Worm (Caenorhabditis elegans) whole organism, L4 larva: ENCODE data around the gene F09F7.6.

Experiments
- D1046.2 ChIP-seq: fragments of 200-800 bp; sonication (Bioruptor generic); IDR thresholded peaks from 2 replicates; pipeline ENCODE4 v1.3.6; 2022; ENCODE audit warnings: missing genetic modification characterization, missing compliant biosample characterization
- F26F4.8 ChIP-seq: fragments of 200-800 bp; sonication (Bioruptor generic); conservative IDR thresholded peaks from 2 replicates; pipeline ENCODE4 v1.3.6; 2022; ENCODE audit warnings: missing genetic modification characterization, missing compliant biosample characterization
- Y105C5A.15 ChIP-seq: fragments of 200-800 bp; sonication (Bioruptor generic); IDR thresholded peaks from 2 replicates; pipeline ENCODE4 v1.3.6; 2022; ENCODE audit warnings: missing genetic modification characterization, missing compliant biosample characterization
- arid-1 ChIP-seq: fragments of 200-800 bp; sonication (Bioruptor generic); conservative IDR thresholded peaks from 2 replicates; pipeline ENCODE4 v1.3.6; 2022; ENCODE audit warnings: missing genetic modification reagents, missing genetic modification characterization, missing compliant biosample characterization
- attf-4 ChIP-seq: sonication (generic microtip); optimal IDR thresholded peaks from 3 replicates; lab custom pipeline; 2017; ENCODE audit warnings: missing biosample characterization, missing genetic modification characterization
- ceh-20 ChIP-seq: fragments of 200-800 bp; sonication (Bioruptor generic); IDR thresholded peaks from 2 replicates; pipeline ENCODE4 v1.3.6; 2022; ENCODE audit warnings: missing genetic modification reagents, missing genetic modification characterization, missing compliant biosample characterization
- ceh-44 ChIP-seq: fragments of 200-800 bp; sonication (Bioruptor generic); IDR thresholded peaks from 2 replicates; pipeline ENCODE4 v1.3.6; 2022; ENCODE audit warnings: missing genetic modification reagents, missing genetic modification characterization, missing compliant biosample characterization
- ceh-62 ChIP-seq: sonication (generic microtip); optimal IDR thresholded peaks from 2 replicates; lab custom pipeline; 2017; ENCODE audit warnings: missing biosample characterization, missing genetic modification characterization
- ceh-82 ChIP-seq: sonication (generic microtip); optimal IDR thresholded peaks from 2 replicates; lab custom pipeline; 2017; ENCODE audit warnings: missing biosample characterization, missing genetic modification characterization
- ces-1 ChIP-seq: fragments of 150-350 bp; sonication (generic microtip); optimal IDR thresholded peaks from 4 replicates; lab custom pipeline; 2014; ENCODE audit warnings: missing biosample characterization, missing genetic modification reagents, missing genetic modification characterization
- daf-12 ChIP-seq: fragments of 150-350 bp; optimal IDR thresholded peaks from 2 replicates; lab custom pipeline; 2014; ENCODE audit warnings: missing biosample characterization, missing genetic modification reagents, missing genetic modification characterization
- daf-16 ChIP-seq, 3 experiments: sonication (generic microtip); optimal IDR thresholded peaks; 2 replicates each; lab custom pipeline; 2016 to 2017; ENCODE audit warnings: missing genetic modification characterization in 3 of 3, missing genetic modification reagents in 3 of 3, mild to moderate bottlenecking in 2 of 3, missing compliant biosample characterization in 2 of 3, missing biosample characterization in 1 of 3, moderate library complexity in 1 of 3
- daf-19 ChIP-seq: fragments of 200-800 bp; sonication (Bioruptor generic); conservative IDR thresholded peaks from 2 replicates; pipeline ENCODE4 v1.3.6; 2022; ENCODE audit warnings: missing genetic modification characterization, missing compliant biosample characterization
- daf-8 ChIP-seq: fragments of 200-800 bp; sonication (Bioruptor generic); IDR thresholded peaks from 2 replicates; pipeline ENCODE4 v1.3.6; 2022; ENCODE audit warnings: missing genetic modification characterization, missing compliant biosample characterization
- dmd-9 ChIP-seq: fragments of 200-800 bp; sonication (Bioruptor generic); IDR thresholded peaks from 2 replicates; pipeline ENCODE4 v1.3.6; 2022; ENCODE audit warnings: missing genetic modification reagents, missing genetic modification characterization, missing compliant biosample characterization
- duxl-1 ChIP-seq: sonication (generic microtip); optimal IDR thresholded peaks from 2 replicates; lab custom pipeline; 2016; ENCODE audit warnings: mild to moderate bottlenecking, missing genetic modification characterization, moderate library complexity, missing compliant biosample characterization; ENCODE audit not compliant: poor library complexity
- dve-1 ChIP-seq: sonication (generic microtip); optimal IDR thresholded peaks from 2 replicates; lab custom pipeline; 2017; ENCODE audit warnings: antibody characterized with exemption, mild to moderate bottlenecking, missing genetic modification characterization, missing compliant biosample characterization; ENCODE audit not compliant: insufficient read depth
- egl-43 ChIP-seq: fragments of 200-800 bp; sonication (Bioruptor generic); IDR thresholded peaks from 2 replicates; pipeline ENCODE4 v1.3.6; 2022; ENCODE audit warnings: missing genetic modification reagents, missing genetic modification characterization, missing compliant biosample characterization
- fkh-10 ChIP-seq: fragments of 150-350 bp; optimal IDR thresholded peaks from 2 replicates; lab custom pipeline; 2014; ENCODE audit warnings: missing biosample characterization, missing genetic modification reagents, missing genetic modification characterization
- gei-8 ChIP-seq: fragments of 200-800 bp; sonication (Bioruptor generic); optimal IDR thresholded peaks from 2 replicates; lab custom pipeline; 2018; ENCODE audit warnings: mild to moderate bottlenecking, missing genetic modification characterization, missing compliant biosample characterization
- jun-1 ChIP-seq: fragments of 150-350 bp; optimal IDR thresholded peaks from 2 replicates; lab custom pipeline; 2014; ENCODE audit warnings: missing biosample characterization, missing genetic modification reagents, missing genetic modification characterization
- lim-7 ChIP-seq: fragments of 200-800 bp; sonication (Bioruptor generic); IDR thresholded peaks from 2 replicates; pipeline ENCODE4 v1.3.6; 2022; ENCODE audit warnings: missing genetic modification characterization, missing compliant biosample characterization
- lin-1 ChIP-seq: fragments of 200-800 bp; sonication (Bioruptor generic); IDR thresholded peaks from 2 replicates; pipeline ENCODE4 v1.3.6; 2022; ENCODE audit warnings: missing genetic modification reagents, missing genetic modification characterization, missing compliant biosample characterization
- lin-13 ChIP-seq: fragments of 150-350 bp; optimal IDR thresholded peaks from 2 replicates; lab custom pipeline; 2014; ENCODE audit warnings: missing biosample characterization, missing genetic modification reagents, missing genetic modification characterization
- lin-29 ChIP-seq: fragments of 200-800 bp; sonication (Bioruptor generic); IDR thresholded peaks from 2 replicates; pipeline ENCODE4 v1.3.6; 2022; ENCODE audit warnings: missing genetic modification reagents, missing genetic modification characterization, missing compliant biosample characterization
- lin-38 ChIP-seq: fragments of 200-800 bp; sonication (Bioruptor generic); IDR thresholded peaks from 2 replicates; pipeline ENCODE4 v1.3.6; 2022; ENCODE audit warnings: missing genetic modification reagents, missing genetic modification characterization, missing compliant biosample characterization
- lin-39 ChIP-seq: fragments of 150-350 bp; optimal IDR thresholded peaks from 2 replicates; lab custom pipeline; 2014; ENCODE audit warnings: missing biosample characterization, missing genetic modification reagents, missing genetic modification characterization
- lir-3 ChIP-seq: sonication (generic microtip); optimal IDR thresholded peaks from 2 replicates; lab custom pipeline; 2016; ENCODE audit warnings: mild to moderate bottlenecking, missing genetic modification characterization, missing compliant biosample characterization
- lsy-2 ChIP-seq, 2 experiments: fragments of 150-350 bp in 1 of 2; sonication (generic microtip) in 1 of 2; optimal IDR thresholded peaks; 2 replicates each; lab custom pipeline; 2014 to 2017; ENCODE audit warnings: missing biosample characterization in 2 of 2, missing genetic modification characterization in 2 of 2
- mdl-1 ChIP-seq, 2 experiments: fragments of 150-350 bp in 1 of 2; sonication (generic microtip) in 1 of 2; optimal IDR thresholded peaks; 2 replicates each; lab custom pipeline; 2014 to 2017; ENCODE audit warnings: missing biosample characterization in 2 of 2, missing genetic modification characterization in 2 of 2
- mxl-2 ChIP-seq: fragments of 200-800 bp; sonication (Bioruptor generic); conservative IDR thresholded peaks from 2 replicates; pipeline ENCODE4 v1.3.6; 2022; ENCODE audit warnings: missing genetic modification reagents, missing genetic modification characterization, missing compliant biosample characterization
- mxl-3 ChIP-seq: fragments of 200-800 bp; sonication (Bioruptor generic); optimal IDR thresholded peaks from 2 replicates; lab custom pipeline; 2018; ENCODE audit warnings: mild to moderate bottlenecking, missing genetic modification characterization, missing compliant biosample characterization
- nhr-10 ChIP-seq: fragments of 150-350 bp; optimal IDR thresholded peaks from 2 replicates; lab custom pipeline; 2014; ENCODE audit warnings: missing biosample characterization, missing genetic modification characterization
- nhr-102 ChIP-seq: sonication (generic microtip); optimal IDR thresholded peaks from 2 replicates; lab custom pipeline; 2016; ENCODE audit warnings: mild to moderate bottlenecking, missing genetic modification characterization, moderate library complexity, missing compliant biosample characterization
- nhr-11 ChIP-seq: fragments of 150-350 bp; optimal IDR thresholded peaks from 2 replicates; lab custom pipeline; 2014; ENCODE audit warnings: missing biosample characterization, missing genetic modification characterization
- nhr-111 ChIP-seq: fragments of 200-800 bp; sonication (Bioruptor generic); optimal IDR thresholded peaks from 2 replicates; lab custom pipeline; 2018; ENCODE audit warnings: mild to moderate bottlenecking, missing genetic modification characterization, missing compliant biosample characterization
- nhr-237 ChIP-seq: sonication (generic microtip); optimal IDR thresholded peaks from 2 replicates; lab custom pipeline; 2017; ENCODE audit warnings: missing biosample characterization, missing genetic modification characterization
- nhr-25 ChIP-seq: sonication (generic microtip); optimal IDR thresholded peaks from 2 replicates; lab custom pipeline; 2017; ENCODE audit warnings: missing genetic modification characterization, mild to moderate bottlenecking, missing compliant biosample characterization, antibody characterized with exemption, moderate library complexity, borderline replicate concordance; ENCODE audit not compliant: insufficient read depth
- nhr-28 ChIP-seq: fragments of 150-350 bp; optimal IDR thresholded peaks from 2 replicates; lab custom pipeline; 2014; ENCODE audit warnings: missing biosample characterization, missing genetic modification characterization
- nhr-41 ChIP-seq: fragments of 200-800 bp; sonication (Bioruptor generic); IDR thresholded peaks from 2 replicates; pipeline ENCODE4 v1.3.6; 2022; ENCODE audit warnings: missing genetic modification reagents, missing genetic modification characterization, missing compliant biosample characterization
- nhr-42 ChIP-seq: fragments of 200-800 bp; sonication (Bioruptor generic); IDR thresholded peaks from 2 replicates; pipeline ENCODE4 v1.3.6; 2022; ENCODE audit warnings: missing genetic modification characterization, missing compliant biosample characterization
- nhr-48 ChIP-seq: sonication (generic microtip); optimal IDR thresholded peaks from 2 replicates; lab custom pipeline; 2016; ENCODE audit warnings: mild to moderate bottlenecking, missing genetic modification characterization, missing compliant biosample characterization
- nhr-6 ChIP-seq: fragments of 150-350 bp; optimal IDR thresholded peaks from 2 replicates; lab custom pipeline; 2014; ENCODE audit warnings: missing biosample characterization, missing genetic modification characterization
- pha-4 ChIP-seq, 2 experiments: fragments of 150-350 bp in 1 of 2; fragments of 200-800 bp in 1 of 2; sonication (Bioruptor generic) in 1 of 2; IDR thresholded peaks in 1 of 2; optimal IDR thresholded peaks in 1 of 2; 2 replicates each; pipeline versions ENCODE4 v1.3.6 to Lab custom; 2014 to 2022; ENCODE audit warnings: missing genetic modification characterization in 2 of 2, missing genetic modification reagents in 2 of 2, missing biosample characterization in 1 of 2, missing compliant biosample characterization in 1 of 2
- saeg-2 ChIP-seq: fragments of 200-800 bp; sonication (Bioruptor generic); IDR thresholded peaks from 2 replicates; pipeline ENCODE4 v1.3.6; 2022; ENCODE audit warnings: missing genetic modification reagents, missing genetic modification characterization, missing compliant biosample characterization
- snpc-4 ChIP-seq: fragments of 150-350 bp; optimal IDR thresholded peaks from 2 replicates; lab custom pipeline; 2014; ENCODE audit warnings: missing biosample characterization, missing genetic modification characterization
- spr-1 ChIP-seq: sonication (generic microtip); optimal IDR thresholded peaks from 2 replicates; lab custom pipeline; 2016; ENCODE audit warnings: mild to moderate bottlenecking, missing genetic modification characterization, missing compliant biosample characterization
- spr-3 ChIP-seq: fragments of 200-800 bp; sonication (Bioruptor generic); optimal IDR thresholded peaks from 2 replicates; lab custom pipeline; 2018; ENCODE audit warnings: mild to moderate bottlenecking, missing genetic modification characterization, missing compliant biosample characterization
- unc-62 ChIP-seq, 3 experiments: fragments of 150-350 bp in 1 of 3; sonication (generic microtip); optimal IDR thresholded peaks in 2 of 3; peaks in 1 of 3; 1 replicate in 1 of 3; 2 replicates in 2 of 3; lab custom pipeline; 2014 to 2017; ENCODE audit warnings: missing biosample characterization in 3 of 3, missing genetic modification characterization in 3 of 3, missing genetic modification reagents in 3 of 3, missing genotype in 1 of 3
- vab-7 ChIP-seq: fragments of 200-800 bp; sonication (Bioruptor generic); IDR thresholded peaks from 2 replicates; pipeline ENCODE4 v1.3.6; 2022; ENCODE audit warnings: missing genetic modification reagents, missing genetic modification characterization, missing compliant biosample characterization

F09F7.6 gene

DNA sequence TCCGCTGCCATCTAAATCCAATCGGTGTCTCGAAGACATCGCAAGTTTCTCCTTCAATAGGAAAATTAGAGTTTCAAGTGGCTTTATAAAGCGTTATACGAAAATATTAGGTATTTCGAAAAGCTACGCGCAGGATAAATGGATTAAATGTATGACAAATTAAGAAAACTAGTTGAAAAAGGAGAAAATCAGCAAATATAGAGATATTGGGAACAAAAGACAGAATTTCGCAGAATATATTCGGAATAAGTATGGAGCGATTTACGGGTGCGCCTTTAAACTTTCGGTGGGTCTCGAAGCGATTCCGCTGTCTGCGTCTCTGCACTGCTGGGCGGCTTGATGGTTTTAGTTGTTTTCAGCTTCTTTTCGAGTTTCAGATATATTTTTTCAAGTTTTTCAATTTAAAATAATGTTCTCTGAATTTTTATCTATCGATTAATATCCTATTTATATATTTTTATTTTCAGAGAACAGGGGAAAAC is 39.8 kb upstream of the F09F7.6 start, which contains the start of the genes ddx-15 and ucr-1:
ddx-15 (minus strand) TSS at position 51 of the 482 bp plus-strand sequence.
ucr-1 (plus strand) TSS at position 468 of the 482 bp plus-strand sequence.
- TF ChIP-seq F26F4.8 (GFP tag; lab: Robert Waterston, UW) (no peak), daf-8 (GFP tag; lab: Robert Waterston, UW) (no peak), ceh-82 (tag; lab: Kevin White, UChicago) (no peak), duxl-1 (tag; lab: Kevin White, UChicago) (no peak), egl-43 (GFP tag; lab: Robert Waterston, UW) (no peak), nhr-10 (tag; lab: Kevin White, UChicago) (no peak), lin-13 (GFP tag; lab: Kevin White, UChicago) (peak; percentile 37), unc-62 (GFP tag; optimal IDR thresholded peaks at IDR 0.05 in 1 of 2; lab: Kevin White, UChicago) (no peak), unc-62 (tag; optimal IDR thresholded peaks at IDR 0.05; lab: Kevin White, UChicago) (no peak), ceh-44 (no peak), saeg-2 (GFP tag; lab: Robert Waterston, UW) (no peak), lin-29 (no peak), jun-1 (no peak), gei-8 (GFP tag; lab: Kevin White, UChicago) (no peak), fkh-10 (no peak), lir-3 (no peak), daf-12 (tag; lab: Kevin White, UChicago) (no peak), nhr-42 (GFP tag; lab: Robert Waterston, UW) (no peak), snpc-4 (no peak), nhr-25 (peak; percentile 21), nhr-48 (no peak), Y105C5A.15 (GFP tag; lab: Robert Waterston, UW) (no peak), ceh-62 (tag; lab: Kevin White, UChicago) (no peak), lin-39 (no peak), lim-7 (GFP tag; lab: Robert Waterston, UW) (no peak), D1046.2 (no peak), dve-1 (peak; percentile 73), attf-4 (tag; lab: Kevin White, UChicago) (no peak), nhr-102 (no peak), dmd-9 (GFP tag; lab: Robert Waterston, UW) (no peak), lsy-2 (tag; optimal IDR thresholded peaks at IDR 0.05; lab: Kevin White, UChicago) (peak; percentile 12 to 88), spr-3 (GFP tag; lab: Kevin White, UChicago) (no peak), vab-7 (GFP tag; lab: Robert Waterston, UW) (no peak), lin-1 (GFP tag; lab: Robert Waterston, UW) (no peak), daf-16 (GFP tag; optimal IDR thresholded peaks at IDR 0.05; lab: Kevin White, UChicago) (no peak), daf-16 (tag; optimal IDR thresholded peaks at IDR 0.05; lab: Kevin White, UChicago) (peak; percentile 33), ces-1 (GFP tag; lab: Kevin White, UChicago) (no peak), nhr-111 (GFP tag; lab: Kevin White, UChicago) (no peak), mxl-3 (GFP tag; lab: Kevin White, UChicago) (no peak), pha-4 (GFP tag; IDR thresholded peaks at IDR 0.05; lab: Robert Waterston, UW) (no peak; the same call in 1 of the 2 replicates), pha-4 (tag; optimal IDR thresholded peaks at IDR 0.05; lab: Kevin White, UChicago) (no peak), mxl-2 (GFP tag; lab: Robert Waterston, UW) (no peak), ceh-20 (no peak), nhr-6 (tag; lab: Kevin White, UChicago) (peak; percentile 50), nhr-41 (GFP tag; lab: Robert Waterston, UW) (no peak), daf-19 (GFP tag; lab: Robert Waterston, UW) (no peak), nhr-237 (no peak), spr-1 (no peak), lin-38 (GFP tag; lab: Robert Waterston, UW) (peak; percentile 66), mdl-1 (tag; optimal IDR thresholded peaks at IDR 0.05; lab: Kevin White, UChicago) (no peak), nhr-11 (tag; lab: Kevin White, UChicago) (no peak), nhr-28 (tag; lab: Kevin White, UChicago) (peak; percentile 23), arid-1 (GFP tag; lab: Robert Waterston, UW) (no peak)
